Worm (Caenorhabditis elegans): ENCODE data around the gene ppm-1.A.

ppm-1.A gene

DNA sequence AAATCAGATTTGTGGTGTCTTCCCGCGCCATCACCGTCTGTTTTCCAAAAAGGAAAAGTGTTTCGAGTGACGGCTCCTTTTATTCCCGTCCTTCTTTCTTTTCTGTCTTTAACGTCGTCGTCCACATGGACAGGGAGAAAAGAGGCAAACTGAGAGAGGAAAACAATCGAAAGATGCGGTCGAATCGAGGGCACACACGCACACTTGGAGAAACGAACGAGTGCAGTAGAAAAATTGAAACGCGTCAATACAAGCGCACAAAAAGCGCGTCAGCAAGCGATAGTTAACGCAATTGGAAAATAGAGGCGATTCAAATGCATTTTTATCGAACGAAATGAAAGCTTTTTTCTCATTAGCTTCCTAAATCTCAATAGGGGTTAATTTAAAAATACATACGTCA is 620 bp upstream of the ppm-1.A start:
- TF ChIP-seq fos-1 (tag; optimal IDR thresholded peaks at IDR 0.05) (no peak), aha-1 (tag) (peak; percentile 96), php-3 (GFP tag; IDR thresholded peaks at IDR 0.05) (peak; percentile 33; the same call in 1 of the 2 replicates), R02D3.7 (tag; optimal IDR thresholded peaks at IDR 0.05) (no peak), mdt-29 (GFP tag; IDR thresholded peaks at IDR 0.05) (no peak), nhr-42 (GFP tag; IDR thresholded peaks at IDR 0.05) (peak; percentile 71; the same call in 1 of the 2 replicates), T26A8.4 (GFP tag; IDR thresholded peaks at IDR 0.05) (peak; percentile 89), ceh-62 (tag; optimal IDR thresholded peaks at IDR 0.05) (no peak), tag-97 (GFP tag; IDR thresholded peaks at IDR 0.05) (no peak), ceh-82 (tag; optimal IDR thresholded peaks at IDR 0.05) (no peak), snpc-4 (tag; optimal IDR thresholded peaks at IDR 0.05) (peak; percentile 38), F44E2.7 (GFP tag; IDR thresholded peaks at IDR 0.05) (no peak), daf-12 (tag; optimal IDR thresholded peaks at IDR 0.05) (no peak), unc-130 (GFP tag; optimal IDR thresholded peaks at IDR 0.05) (peak; percentile 46), spr-1 (tag; optimal IDR thresholded peaks at IDR 0.05) (peak; percentile 59), zag-1 (tag; optimal IDR thresholded peaks at IDR 0.05) (no peak), ZK337.2 (GFP tag; IDR thresholded peaks at IDR 0.05) (no peak), mdl-1 (tag; optimal IDR thresholded peaks at IDR 0.05) (peak in 1 of 2 experiments; percentile 90), zip-2 (tag; optimal IDR thresholded peaks at IDR 0.05) (no peak), hlh-11 (tag; optimal IDR thresholded peaks at IDR 0.05) (peak; percentile 89), nhr-28 (tag; optimal IDR thresholded peaks at IDR 0.05) (peak; percentile 90), rbr-2 (tag; optimal IDR thresholded peaks at IDR 0.05) (peak; percentile 93), nhr-111 (GFP tag; optimal IDR thresholded peaks at IDR 0.05) (no peak), fkh-10 (GFP tag; optimal IDR thresholded peaks at IDR 0.05) (peak; percentile 98), vab-7 (GFP tag; IDR thresholded peaks at IDR 0.05) (peak; percentile 37; the same call in 1 of the 2 replicates), unc-39 (tag; optimal IDR thresholded peaks at IDR 0.05) (no peak), daf-8 (GFP tag; IDR thresholded peaks at IDR 0.05) (no peak), jun-1 (tag; optimal IDR thresholded peaks at IDR 0.05) (peak; percentile 17), dpl-1 (GFP tag; optimal IDR thresholded peaks at IDR 0.05) (peak; percentile 96), dmd-9 (GFP tag; IDR thresholded peaks at IDR 0.05) (0 out of 2 replicates have a peak, but pooled peaks have one; percentile 35), saeg-2 (GFP tag; IDR thresholded peaks at IDR 0.05) (no peak), mxl-2 (GFP tag; conservative IDR thresholded peaks at IDR 0.05) (no peak), F37D6.2 (tag; optimal IDR thresholded peaks at IDR 0.05) (peak; percentile 85), snpc-1.2 (GFP tag; IDR thresholded peaks at IDR 0.05) (no peak), nhr-11 (tag; optimal IDR thresholded peaks at IDR 0.05) (peak; percentile 94), unc-62 (GFP tag; optimal IDR thresholded peaks at IDR 0.05 in 1 of 2) (peak in 1 of 2 experiments; percentile 99), unc-62 (tag; optimal IDR thresholded peaks at IDR 0.05) (no peak), ceh-28 (tag; optimal IDR thresholded peaks at IDR 0.05) (peak; percentile 44), Y48G9A.11 (GFP tag; IDR thresholded peaks at IDR 0.05) (no peak), madf-9 (GFP tag; conservative IDR thresholded peaks at IDR 0.05) (no peak; the same call in 1 of the 2 replicates), tra-1 (GFP tag; IDR thresholded peaks at IDR 0.05) (peak; percentile 64; the same call in 1 of the 2 replicates), lin-29 (GFP tag; IDR thresholded peaks at IDR 0.05) (0 out of 2 replicates have a peak, but pooled peaks have one; percentile 55), ztf-7 (tag; optimal IDR thresholded peaks at IDR 0.05) (peak; percentile 85), nhr-237 (tag; optimal IDR thresholded peaks at IDR 0.05) (no peak), zfp-2 (tag; optimal IDR thresholded peaks at IDR 0.05) (peak; percentile 6), daf-19 (GFP tag; conservative IDR thresholded peaks at IDR 0.05) (peak; percentile 86), ZK546.5 (tag; optimal IDR thresholded peaks at IDR 0.05) (peak in 1 of 2 experiments; percentile 3), lin-13 (GFP tag; optimal IDR thresholded peaks at IDR 0.05) (peak; percentile 90), nhr-102 (tag; optimal IDR thresholded peaks at IDR 0.05) (peak; percentile 81), madf-5 (GFP tag; IDR thresholded peaks at IDR 0.05) (no peak), pqm-1 (tag; optimal IDR thresholded peaks at IDR 0.05) (no peak), mes-2 (tag; optimal IDR thresholded peaks at IDR 0.05; ENCODE audit: poor library complexity, severe bottlenecking) (peak; percentile 91), lsy-2 (tag; optimal IDR thresholded peaks at IDR 0.05) (peak; percentile 75 to 93)

Measured in whole organism, L4 larva.